Fruit fly (Drosophila melanogaster) Kc167 (cell line): ENCODE results near the gene CG31729.

Experiments
- Myc ChIP-seq: fragments of >200 bp; optimal IDR thresholded peaks from 2 replicates; lab custom pipeline; 2017; ENCODE audit warnings: missing external identifiers
- psq ChIP-seq: fragments of >200 bp; optimal IDR thresholded peaks from 2 replicates; lab custom pipeline; 2017; ENCODE audit warnings: missing external identifiers

DNA sequence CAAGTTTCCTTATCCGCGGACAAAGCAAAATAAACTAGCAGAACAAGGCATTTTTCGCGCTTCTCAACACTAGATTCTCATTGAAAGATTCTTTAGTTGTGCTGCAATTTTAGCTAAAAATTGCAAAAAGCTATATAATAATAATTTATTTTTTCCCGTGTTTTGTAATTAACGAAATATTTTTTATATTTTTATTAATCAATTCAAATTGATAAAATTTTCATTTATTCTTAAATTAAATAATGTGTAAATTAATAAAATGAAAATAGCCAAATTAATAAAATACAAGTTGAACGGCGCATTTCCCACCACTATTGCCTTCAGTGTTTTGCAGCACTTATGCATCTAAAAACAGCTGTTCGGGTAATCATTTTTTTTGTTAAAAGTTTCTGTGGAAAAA is 3.3 kb upstream of the CG31729 start, which contains the start of the genes Drep4 and Uvrag:
- TF ChIP-seq Myc (lab: Kevin White, UChicago) (no peak), psq (lab: Kevin White, UChicago) (no peak)
